Worm (Caenorhabditis elegans) whole organism, young adult: Measurements from ENCODE around the gene C18D11.9.

Experiments used
- B0035.1 ChIP-seq: sonication (generic microtip); optimal IDR thresholded peaks from 2 replicates; lab custom pipeline; 2016; ENCODE audit warnings: missing genetic modification characterization, mild to moderate bottlenecking, missing compliant biosample characterization, missing genotype, missing genetic modification reagents
- F33H1.4 ChIP-seq: fragments of 200-800 bp; sonication (Bioruptor generic); IDR thresholded peaks from 2 replicates; pipeline ENCODE4 v1.3.6; 2022; ENCODE audit warnings: missing genetic modification reagents, missing genetic modification characterization, missing compliant biosample characterization
- F39B2.1 ChIP-seq: fragments of 200-800 bp; sonication (Bioruptor generic); IDR thresholded peaks from 2 replicates; pipeline ENCODE4 v1.3.6; 2022; ENCODE audit warnings: missing genetic modification reagents, missing genetic modification characterization, missing compliant biosample characterization
- F52B5.7 ChIP-seq: sonication (generic microtip); optimal IDR thresholded peaks from 2 replicates; lab custom pipeline; 2016; ENCODE audit warnings: mild to moderate bottlenecking, missing genetic modification characterization, missing compliant biosample characterization
- K11D2.4 ChIP-seq: fragments of 200-800 bp; sonication (Bioruptor generic); IDR thresholded peaks from 2 replicates; pipeline ENCODE4 v1.3.6; 2022; ENCODE audit warnings: missing genetic modification reagents, missing genetic modification characterization, missing compliant biosample characterization
- Y53G8AR.9 ChIP-seq: fragments of 200-800 bp; sonication (Bioruptor generic); conservative IDR thresholded peaks from 2 replicates; pipeline ENCODE4 v1.3.6; 2022; ENCODE audit warnings: missing genetic modification reagents, missing genetic modification characterization, missing compliant biosample characterization
- ZK185.1 ChIP-seq: sonication (generic microtip); optimal IDR thresholded peaks from 2 replicates; lab custom pipeline; 2016; ENCODE audit warnings: mild to moderate bottlenecking, missing genetic modification characterization, missing compliant biosample characterization; ENCODE audit not compliant: poor library complexity, severe bottlenecking
- akir-1 ChIP-seq: fragments of 200-800 bp; sonication (Bioruptor generic); optimal IDR thresholded peaks from 2 replicates; lab custom pipeline; 2018; ENCODE audit warnings: mild to moderate bottlenecking, missing genetic modification characterization, moderate library complexity, missing compliant biosample characterization
- ama-1 ChIP-seq, 3 experiments: fragments of 150-350 bp in 1 of 3; sonication (generic microtip) in 2 of 3; optimal IDR thresholded peaks; 2 replicates each; lab custom pipeline; 2014 to 2018; ENCODE audit warnings: missing biosample characterization in 2 of 3, missing genetic modification characterization in 2 of 3, missing genetic modification reagents in 2 of 3
- aptf-2 ChIP-seq: fragments of 200-800 bp; sonication (Bioruptor generic); conservative IDR thresholded peaks from 2 replicates; pipeline ENCODE4 v1.3.6; 2022; ENCODE audit warnings: missing genetic modification reagents, missing genetic modification characterization, missing compliant biosample characterization
- attf-3 ChIP-seq: fragments of 200-800 bp; sonication (Bioruptor generic); conservative IDR thresholded peaks from 2 replicates; pipeline ENCODE4 v1.3.6; 2022; ENCODE audit warnings: missing genetic modification reagents, missing genetic modification characterization, missing compliant biosample characterization
- attf-6 ChIP-seq: fragments of 200-800 bp; sonication (Bioruptor generic); IDR thresholded peaks from 2 replicates; pipeline ENCODE4 v1.3.6; 2022; ENCODE audit warnings: missing genetic modification reagents, missing genetic modification characterization, missing compliant biosample characterization
- bed-1 ChIP-seq: fragments of 200-800 bp; sonication (Bioruptor generic); IDR thresholded peaks from 2 replicates; pipeline ENCODE4 v1.3.6; 2022; ENCODE audit warnings: missing genetic modification reagents, missing genetic modification characterization, missing compliant biosample characterization
- bed-2 ChIP-seq: fragments of 200-800 bp; sonication (Bioruptor generic); IDR thresholded peaks from 2 replicates; pipeline ENCODE4 v1.3.6; 2022; ENCODE audit warnings: missing genetic modification reagents, missing genetic modification characterization, missing compliant biosample characterization
- ceh-79 ChIP-seq: sonication (generic microtip); optimal IDR thresholded peaks from 2 replicates; lab custom pipeline; 2017; ENCODE audit warnings: mild to moderate bottlenecking, missing genetic modification characterization, missing compliant biosample characterization
- chd-7 ChIP-seq: sonication (generic microtip); optimal IDR thresholded peaks from 2 replicates; lab custom pipeline; 2016; ENCODE audit warnings: mild to moderate bottlenecking, missing genetic modification characterization, moderate library complexity, missing compliant biosample characterization
- die-1 ChIP-seq: sonication (generic microtip); optimal IDR thresholded peaks from 2 replicates; lab custom pipeline; 2016; ENCODE audit warnings: missing genotype, mild to moderate bottlenecking, missing genetic modification characterization, missing compliant biosample characterization
- dox-1 ChIP-seq: fragments of 200-800 bp; sonication (Bioruptor generic); IDR thresholded peaks from 2 replicates; pipeline ENCODE4 v1.3.6; 2022; ENCODE audit warnings: missing genetic modification reagents, missing genetic modification characterization, missing compliant biosample characterization
- dpff-1 ChIP-seq: sonication (generic microtip); optimal IDR thresholded peaks from 2 replicates; lab custom pipeline; 2017; ENCODE audit warnings: mild to moderate bottlenecking, missing genetic modification characterization, missing compliant biosample characterization
- ekl-4 ChIP-seq: fragments of 200-800 bp; sonication (Bioruptor generic); IDR thresholded peaks from 2 replicates; pipeline ENCODE4 v1.3.6; 2022; ENCODE audit warnings: missing genetic modification reagents, missing genetic modification characterization, missing compliant biosample characterization
- him-1 ChIP-seq: sonication (generic microtip); optimal IDR thresholded peaks from 2 replicates; lab custom pipeline; 2016; ENCODE audit warnings: missing genotype, missing genetic modification reagents, missing genetic modification characterization, missing compliant biosample characterization
- hlh-26 ChIP-seq: fragments of 200-800 bp; sonication (Bioruptor generic); conservative IDR thresholded peaks from 2 replicates; pipeline ENCODE4 v1.3.6; 2022; ENCODE audit warnings: missing genetic modification reagents, missing genetic modification characterization, missing compliant biosample characterization
- hmg-1.2 ChIP-seq: fragments of 200-800 bp; sonication (Bioruptor generic); IDR thresholded peaks from 2 replicates; pipeline ENCODE4 v1.3.6; 2022; ENCODE audit warnings: missing genetic modification reagents, missing genetic modification characterization, missing compliant biosample characterization
- hrde-1 ChIP-seq: sonication (generic microtip); optimal IDR thresholded peaks from 2 replicates; lab custom pipeline; 2016; ENCODE audit warnings: missing genetic modification characterization, mild to moderate bottlenecking, missing compliant biosample characterization, moderate library complexity, missing genotype, missing genetic modification reagents, borderline replicate concordance
- let-526 ChIP-seq: fragments of 200-800 bp; sonication (Bioruptor generic); IDR thresholded peaks from 2 replicates; pipeline ENCODE4 v1.3.6; 2022; ENCODE audit warnings: missing genetic modification reagents, missing genetic modification characterization, missing compliant biosample characterization
- lin-26 ChIP-seq: fragments of 200-800 bp; sonication (Bioruptor generic); IDR thresholded peaks from 2 replicates; pipeline ENCODE4 v1.3.6; 2022; ENCODE audit warnings: missing genetic modification reagents, missing genetic modification characterization, missing compliant biosample characterization
- madf-3 ChIP-seq: fragments of 200-800 bp; sonication (Bioruptor generic); IDR thresholded peaks from 2 replicates; pipeline ENCODE4 v1.3.6; 2022; ENCODE audit warnings: missing genetic modification reagents, missing genetic modification characterization, missing compliant biosample characterization
- mcd-1 ChIP-seq: fragments of 200-800 bp; sonication (Bioruptor generic); IDR thresholded peaks from 2 replicates; pipeline ENCODE4 v1.3.6; 2022; ENCODE audit warnings: missing genetic modification reagents, missing genetic modification characterization, missing compliant biosample characterization
- nhr-27 ChIP-seq: fragments of 200-800 bp; sonication (Bioruptor generic); optimal IDR thresholded peaks from 2 replicates; lab custom pipeline; 2018; ENCODE audit warnings: mild to moderate bottlenecking, missing genetic modification characterization, moderate library complexity, missing compliant biosample characterization
- rec-8 ChIP-seq, 2 experiments: sonication (generic microtip); optimal IDR thresholded peaks; 2 replicates each; lab custom pipeline; 2016; ENCODE audit warnings: mild to moderate bottlenecking in 2 of 2, missing genetic modification characterization in 2 of 2, missing genetic modification reagents in 2 of 2, missing genotype in 2 of 2, missing biosample characterization in 1 of 2, missing compliant biosample characterization in 1 of 2, moderate library complexity in 1 of 2
- snpc-1.3 ChIP-seq: sonication (generic microtip); optimal IDR thresholded peaks from 2 replicates; lab custom pipeline; 2017; ENCODE audit warnings: missing genetic modification characterization, mild to moderate bottlenecking, missing compliant biosample characterization, antibody characterized with exemption, moderate library complexity, missing genotype, missing genetic modification reagents; ENCODE audit not compliant: insufficient read depth
- snpc-3.4 ChIP-seq: sonication (generic microtip); optimal IDR thresholded peaks from 2 replicates; lab custom pipeline; 2017; ENCODE audit warnings: missing genetic modification characterization, mild to moderate bottlenecking, missing compliant biosample characterization, antibody characterized with exemption, moderate library complexity, missing genotype, missing genetic modification reagents
- tbp1 ChIP-seq: fragments of 200-800 bp; sonication (Bioruptor generic); optimal IDR thresholded peaks from 2 replicates; lab custom pipeline; 2018; ENCODE audit warnings: mild to moderate bottlenecking, missing genetic modification characterization, missing compliant biosample characterization
- xnd-1 ChIP-seq: sonication (generic microtip); optimal IDR thresholded peaks from 2 replicates; lab custom pipeline; 2016; ENCODE audit warnings: missing genotype, missing genetic modification reagents, missing genetic modification characterization, missing compliant biosample characterization
- zfh-2 ChIP-seq: fragments of 200-800 bp; sonication (Bioruptor generic); conservative IDR thresholded peaks from 2 replicates; pipeline ENCODE4 v1.3.6; 2022; ENCODE audit warnings: missing genetic modification reagents, missing genetic modification characterization, missing compliant biosample characterization
- zim-3 ChIP-seq: sonication (generic microtip); optimal IDR thresholded peaks from 2 replicates; lab custom pipeline; 2017; ENCODE audit warnings: mild to moderate bottlenecking, missing genetic modification characterization, moderate library complexity, missing compliant biosample characterization
- ztf-18 ChIP-seq: sonication (generic microtip); optimal IDR thresholded peaks from 2 replicates; lab custom pipeline; 2016; ENCODE audit warnings: missing genotype, mild to moderate bottlenecking, missing genetic modification characterization, missing compliant biosample characterization
- ztf-22 ChIP-seq: fragments of 200-800 bp; sonication (Bioruptor generic); optimal IDR thresholded peaks from 2 replicates; lab custom pipeline; 2018; ENCODE audit warnings: mild to moderate bottlenecking, missing genetic modification characterization, moderate library complexity, missing compliant biosample characterization
- ztf-26 ChIP-seq: sonication (generic microtip); optimal IDR thresholded peaks from 2 replicates; lab custom pipeline; 2017; ENCODE audit warnings: missing genetic modification characterization, missing compliant biosample characterization

The C18D11.9 gene

DNA sequence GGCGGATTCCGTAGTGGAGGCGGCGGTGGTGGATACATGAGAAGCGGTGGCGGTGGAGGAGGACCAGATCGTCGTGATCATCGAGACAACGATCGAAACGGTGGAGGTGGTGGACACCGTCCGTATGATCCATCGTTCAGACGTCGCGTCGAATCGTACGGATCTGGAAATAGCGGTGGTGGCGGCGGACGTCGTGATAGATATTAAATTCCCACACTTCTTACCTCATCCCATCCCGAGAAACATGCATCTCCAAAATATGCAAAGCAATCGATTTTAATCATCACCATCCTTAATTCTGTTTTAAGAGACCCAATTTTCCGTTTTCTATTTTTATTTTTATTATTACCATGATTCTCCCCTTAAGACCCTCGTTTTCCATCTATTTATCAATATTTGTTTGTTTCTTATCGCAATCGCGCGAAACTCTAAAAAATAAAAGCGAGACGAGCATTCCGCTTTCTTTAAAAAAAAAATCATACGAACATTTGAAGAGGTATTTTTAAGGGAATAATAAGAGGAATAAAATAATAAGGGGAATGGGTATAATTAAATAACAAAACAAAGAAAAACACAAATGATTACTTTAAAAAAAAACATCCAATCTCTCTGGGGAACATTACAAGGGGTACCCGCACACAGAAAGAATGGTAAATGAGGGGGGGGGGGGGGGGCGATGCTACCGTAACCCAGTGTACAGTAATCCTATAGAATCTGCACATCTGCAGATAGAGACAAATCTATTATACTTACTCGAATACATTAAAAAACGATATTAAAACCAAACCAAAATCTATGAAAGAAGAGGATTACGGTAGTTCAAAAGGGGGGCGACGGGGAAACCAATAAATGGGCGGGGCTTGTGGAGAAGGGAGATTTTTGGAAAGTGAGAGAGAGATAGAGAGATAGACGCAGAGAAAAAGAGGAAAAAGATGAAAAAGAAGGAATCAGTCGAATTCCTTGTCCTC lies 21.9 kb downstream of the C18D11.9 start (continued):
- TF ChIP-seq snpc-1.3 (tag; lab: Kevin White, UChicago) (no peak), ekl-4 (GFP tag; lab: Robert Waterston, UW) (peak; percentile 75; the same call in 1 of the 2 replicates), snpc-3.4 (tag; lab: Kevin White, UChicago) (peak; percentile 55), F52B5.7 (tag; lab: Kevin White, UChicago) (peak; percentile 92), F33H1.4 (peak; percentile 18; the same call in 1 of the 2 replicates), akir-1 (GFP tag; lab: Kevin White, UChicago) (peak; percentile 55), zfh-2 (GFP tag; lab: Robert Waterston, UW) (peak; percentile 46), hlh-26 (no peak), attf-3 (no peak), nhr-27 (tag; lab: Kevin White, UChicago) (peak; percentile 53), dpff-1 (tag; lab: Kevin White, UChicago) (peak; percentile 64), xnd-1 (tag; lab: Kevin White, UChicago) (peak; percentile 18), bed-2 (GFP tag; lab: Robert Waterston, UW) (no peak), B0035.1 (tag; lab: Kevin White, UChicago) (peak; percentile 79), chd-7 (tag; lab: Kevin White, UChicago) (peak; percentile 75), Y53G8AR.9 (GFP tag; lab: Robert Waterston, UW) (peak; percentile 78), ceh-79 (tag; lab: Kevin White, UChicago) (peak; percentile 17), aptf-2 (no peak), mcd-1 (0 out of 2 replicates have a peak, but pooled peaks have one; percentile 36), dox-1 (GFP tag; lab: Robert Waterston, UW) (peak; percentile 50), tbp1 (GFP tag; lab: Kevin White, UChicago) (no peak), him-1 (tag; lab: Kevin White, UChicago) (peak; percentile 99), ZK185.1 (tag; lab: Kevin White, UChicago) (peak; percentile 39), attf-6 (GFP tag; lab: Robert Waterston, UW) (no peak), hrde-1 (peak; percentile 80), ama-1 (optimal IDR thresholded peaks at IDR 0.05; lab: Kevin White, UChicago) (no peak), ama-1 (GFP tag; optimal IDR thresholded peaks at IDR 0.05; lab: Kevin White, UChicago) (peak in 1 of 2 experiments; percentile 94), madf-3 (GFP tag; lab: Robert Waterston, UW) (peak; percentile 66; the same call in 1 of the 2 replicates), let-526 (no peak), rec-8 (tag; optimal IDR thresholded peaks at IDR 0.05; lab: Kevin White, UChicago) (peak in 1 of 2 experiments; percentile 44), lin-26 (GFP tag; lab: Robert Waterston, UW) (peak; percentile 24; the same call in 1 of the 2 replicates), K11D2.4 (GFP tag; lab: Robert Waterston, UW) (peak; percentile 79; the same call in 1 of the 2 replicates), ztf-22 (GFP tag; lab: Kevin White, UChicago) (no peak), ztf-26 (tag; lab: Kevin White, UChicago) (no peak), zim-3 (tag; lab: Kevin White, UChicago) (peak; percentile 62), ztf-18 (peak; percentile 18), die-1 (tag; lab: Kevin White, UChicago) (peak; percentile 26), bed-1 (GFP tag; lab: Robert Waterston, UW) (peak; percentile 70; the same call in 1 of the 2 replicates), hmg-1.2 (GFP tag; lab: Robert Waterston, UW) (peak; percentile 33), F39B2.1 (no peak)
